Fruit fly (Drosophila melanogaster): Measurements from ENCODE around the gene CG10616.

The CG10616 gene

DNA sequence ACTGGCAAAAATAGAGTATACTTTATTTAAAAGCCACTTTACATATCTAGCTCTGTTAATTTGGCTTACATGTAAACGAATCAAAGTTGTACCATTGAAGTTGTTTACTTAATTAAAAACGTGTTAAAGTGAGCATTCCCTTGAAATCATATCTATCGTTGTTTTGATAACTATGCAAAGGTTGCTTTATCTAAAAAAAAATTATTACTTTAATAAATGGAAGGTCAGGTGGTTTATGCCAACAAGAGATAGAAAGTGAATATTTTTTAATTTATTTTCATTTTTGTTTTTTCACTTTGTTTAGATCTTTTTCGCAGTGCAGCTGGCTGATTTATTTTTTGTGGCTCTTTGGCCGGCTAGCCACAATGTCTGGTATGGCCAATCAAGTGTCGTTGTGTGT lies 11.4 kb downstream of the CG10616 start (continued):
- TF ChIP-seq Trl (optimal IDR thresholded peaks at IDR 0.05) (no peak), Trl (GFP tag; optimal IDR thresholded peaks at IDR 0.05) (peak; percentile 19), CG3065 (GFP tag; optimal IDR thresholded peaks at IDR 0.05) (peak; percentile 24), H2.0 (GFP tag; IDR thresholded peaks at IDR 0.05) (peak; percentile 38; the same call in 1 of the 2 replicates), CG8281 (tag; optimal IDR thresholded peaks at IDR 0.05) (peak; percentile 43), CG9609 (GFP tag; optimal IDR thresholded peaks at IDR 0.05) (peak; percentile 15), Awh (GFP tag; IDR thresholded peaks at IDR 0.05) (no peak), Hmx (GFP tag; optimal IDR thresholded peaks at IDR 0.05) (peak; percentile 41), jumu (GFP tag; optimal IDR thresholded peaks at IDR 0.05) (peak; percentile 22), al (GFP tag; IDR thresholded peaks at IDR 0.05) (peak; percentile 59), nom (GFP tag; optimal IDR thresholded peaks at IDR 0.05) (no peak), CG13894 (tag; optimal IDR thresholded peaks at IDR 0.05) (no peak), CG30020 (tag; optimal IDR thresholded peaks at IDR 0.05) (no peak), cwo (GFP tag; optimal IDR thresholded peaks at IDR 0.05) (peak; percentile 56), Ssrp (tag; optimal IDR thresholded peaks at IDR 0.05) (peak; percentile 75), CG4730 (GFP tag; IDR thresholded peaks at IDR 0.05) (peak; percentile 34; the same call in 1 of the 2 replicates), emc (GFP tag; optimal IDR thresholded peaks at IDR 0.05) (no peak), jing (GFP tag; optimal IDR thresholded peaks at IDR 0.05) (peak; percentile 42), unc-4 (GFP tag; IDR thresholded peaks at IDR 0.05; ENCODE audit: partially characterized antibody) (no peak), CG9215 (GFP tag; IDR thresholded peaks at IDR 0.05) (peak; percentile 57), CG14050 (GFP tag; IDR thresholded peaks at IDR 0.05) (peak; percentile 62), NC2β (GFP tag; optimal IDR thresholded peaks at IDR 0.05) (peak; percentile 55), Oli (tag; optimal IDR thresholded peaks at IDR 0.05) (peak; percentile 84), sug (tag; optimal IDR thresholded peaks at IDR 0.05) (peak; percentile 51), cg (GFP tag; optimal IDR thresholded peaks at IDR 0.05) (no peak), Ptx1 (GFP tag; IDR thresholded peaks at IDR 0.05) (peak; percentile 79), ara (GFP tag; IDR thresholded peaks at IDR 0.05) (peak; percentile 41; the same call in 1 of the 2 replicates), Oaz (GFP tag; IDR thresholded peaks at IDR 0.05) (0 out of 2 replicates have a peak, but pooled peaks have one; percentile 33), CG14441 (GFP tag; IDR thresholded peaks at IDR 0.05) (peak; percentile 60), ftz-f1 (GFP tag; optimal IDR thresholded peaks at IDR 0.05) (no peak), grn (GFP tag; optimal IDR thresholded peaks at IDR 0.05) (no peak), vfl (GFP tag; optimal IDR thresholded peaks at IDR 0.05) (no peak), croc (GFP tag; conservative IDR thresholded peaks at IDR 0.05) (peak; percentile 46; the same call in 2 of the 3 replicates), Hey (tag; optimal IDR thresholded peaks at IDR 0.05) (no peak), CG5180 (GFP tag; optimal IDR thresholded peaks at IDR 0.05) (peak; percentile 71), BEAF-32 (GFP tag; optimal IDR thresholded peaks at IDR 0.05) (no peak), tgo (GFP tag; IDR thresholded peaks at IDR 0.05) (peak; percentile 80), CG14860 (GFP tag; IDR thresholded peaks at IDR 0.05; ENCODE audit: partially characterized antibody) (no peak), Sry-δ (GFP tag; optimal IDR thresholded peaks at IDR 0.05) (peak; percentile 19), Xbp1 (GFP tag; optimal IDR thresholded peaks at IDR 0.05) (peak; percentile 82), Taf1 (GFP tag; IDR thresholded peaks at IDR 0.05) (no peak), CG2889 (GFP tag; IDR thresholded peaks at IDR 0.05) (no peak), CG11247 (GFP tag; IDR thresholded peaks at IDR 0.05) (peak; percentile 47; the same call in 1 of the 2 replicates), CG17361 (GFP tag; IDR thresholded peaks at IDR 0.05) (peak; percentile 88), CG7963 (GFP tag; IDR thresholded peaks at IDR 0.05; ENCODE audit: partially characterized antibody) (no peak), CG30431 (GFP tag; optimal IDR thresholded peaks at IDR 0.05) (peak; percentile 14), Bteb2 (GFP tag; optimal IDR thresholded peaks at IDR 0.05) (peak; percentile 52), CG15479 (GFP tag; optimal IDR thresholded peaks at IDR 0.05) (no peak), CG34422 (GFP tag; IDR thresholded peaks at IDR 0.05) (peak; percentile 64; the same call in 2 of the 3 replicates), tna (GFP tag; IDR thresholded peaks at IDR 0.05; ENCODE audit: partially characterized antibody) (no peak), CG3726 (GFP tag; IDR thresholded peaks at IDR 0.05) (no peak)
